Worm (Caenorhabditis elegans) whole organism, L1 larva: ENCODE results near the gene B0462.5.
"Not testable (repeated sequence)": the region's sequence is repeated elsewhere in the genome, so short reads cannot be mapped to it uniquely, and the experiment has no call there.

Experiments
- C16A3.4 ChIP-seq: fragments of 150-350 bp; optimal IDR thresholded peaks from 2 replicates; lab custom pipeline; 2014; ENCODE audit warnings: missing biosample characterization, missing genetic modification characterization
- F16B12.6 ChIP-seq: fragments of 150-350 bp; optimal IDR thresholded peaks from 2 replicates; lab custom pipeline; 2014; ENCODE audit warnings: missing biosample characterization, missing genetic modification characterization
- Y116A8C.19 ChIP-seq: sonication (generic microtip); optimal IDR thresholded peaks from 2 replicates; lab custom pipeline; 2016; ENCODE audit warnings: missing compliant biosample characterization, missing genetic modification characterization, borderline replicate concordance
- alr-1 ChIP-seq: fragments of 200-800 bp; sonication (Bioruptor generic); optimal IDR thresholded peaks from 2 replicates; lab custom pipeline; 2018; ENCODE audit warnings: borderline replicate concordance, mild to moderate bottlenecking, missing genetic modification characterization, missing compliant biosample characterization
- ama-1 ChIP-seq: fragments of 150-350 bp; optimal IDR thresholded peaks from 2 replicates; lab custom pipeline; 2014
- ceh-63 ChIP-seq: fragments of 200-800 bp; sonication (Bioruptor generic); optimal IDR thresholded peaks from 2 replicates; lab custom pipeline; 2018; ENCODE audit warnings: mild to moderate bottlenecking, missing genetic modification characterization, missing compliant biosample characterization
- ceh-88 ChIP-seq: fragments of 200-800 bp; sonication (Bioruptor generic); IDR thresholded peaks from 2 replicates; pipeline ENCODE4 v1.3.6; 2022; ENCODE audit warnings: missing genetic modification characterization, missing compliant biosample characterization
- ceh-90 ChIP-seq: sonication (generic microtip); optimal IDR thresholded peaks from 2 replicates; lab custom pipeline; 2016; ENCODE audit warnings: missing genetic modification characterization, missing compliant biosample characterization
- dsc-1 ChIP-seq: sonication (generic microtip); optimal IDR thresholded peaks from 2 replicates; lab custom pipeline; 2016; ENCODE audit warnings: mild to moderate bottlenecking, missing genetic modification characterization, missing compliant biosample characterization
- efl-1 ChIP-seq, 4 experiments: fragments of 150-350 bp; optimal IDR thresholded peaks in 3 of 4; peaks in 1 of 4; 1 replicate in 1 of 4; 2 replicates in 3 of 4; lab custom pipeline; 2014; ENCODE audit warnings: missing biosample characterization in 2 of 4, missing genetic modification characterization in 2 of 4, missing genetic modification reagents in 2 of 4
- efl-3 ChIP-seq: fragments of 200-800 bp; sonication (Bioruptor generic); optimal IDR thresholded peaks from 2 replicates; lab custom pipeline; 2018; ENCODE audit warnings: mild to moderate bottlenecking, missing genetic modification characterization, missing compliant biosample characterization
- elt-2 ChIP-seq: sonication (generic microtip); optimal IDR thresholded peaks from 2 replicates; lab custom pipeline; 2016; ENCODE audit warnings: missing genetic modification characterization, mild to moderate bottlenecking, inconsistent platforms, missing compliant biosample characterization, missing genetic modification reagents
- ets-5 ChIP-seq: fragments of 200-800 bp; sonication (Bioruptor generic); IDR thresholded peaks from 2 replicates; pipeline ENCODE4 v1.3.6; 2022; ENCODE audit warnings: missing genetic modification characterization, missing compliant biosample characterization
- fkh-4 ChIP-seq: sonication (generic microtip); optimal IDR thresholded peaks from 2 replicates; lab custom pipeline; 2016; ENCODE audit warnings: missing compliant biosample characterization, missing genetic modification characterization, borderline replicate concordance
- fkh-8 ChIP-seq: sonication (generic microtip); optimal IDR thresholded peaks from 2 replicates; lab custom pipeline; 2016; ENCODE audit warnings: mild to moderate bottlenecking, missing genetic modification characterization, missing compliant biosample characterization
- hlh-4 ChIP-seq: sonication (generic microtip); optimal IDR thresholded peaks from 2 replicates; lab custom pipeline; 2016; ENCODE audit warnings: mild to moderate bottlenecking, missing genetic modification characterization, missing compliant biosample characterization
- irx-1 ChIP-seq: sonication (generic microtip); optimal IDR thresholded peaks from 2 replicates; lab custom pipeline; 2016; ENCODE audit warnings: missing genetic modification characterization, missing compliant biosample characterization
- jun-1 ChIP-seq: fragments of 150-350 bp; optimal IDR thresholded peaks from 2 replicates; lab custom pipeline; 2014; ENCODE audit warnings: missing biosample characterization, missing genetic modification reagents, missing genetic modification characterization
- lin-35 ChIP-seq, 2 experiments: fragments of 150-350 bp; optimal IDR thresholded peaks; 2 replicates each; lab custom pipeline; 2014; ENCODE audit warnings: missing biosample characterization in 2 of 2, missing genetic modification characterization in 2 of 2, missing genetic modification reagents in 2 of 2
- lsy-2 ChIP-seq, 2 experiments: fragments of 150-350 bp; optimal IDR thresholded peaks; 2 replicates each; lab custom pipeline; 2014; ENCODE audit warnings: missing biosample characterization in 2 of 2, missing genetic modification characterization in 2 of 2
- mef-2 ChIP-seq: fragments of 150-350 bp; optimal IDR thresholded peaks from 2 replicates; lab custom pipeline; 2014; ENCODE audit warnings: missing biosample characterization, missing genetic modification characterization
- nhr-11 ChIP-seq: fragments of 150-350 bp; optimal IDR thresholded peaks from 2 replicates; lab custom pipeline; 2014; ENCODE audit warnings: missing biosample characterization, missing genetic modification characterization
- nhr-90 ChIP-seq: sonication (generic microtip); optimal IDR thresholded peaks from 2 replicates; lab custom pipeline; 2016; ENCODE audit warnings: mild to moderate bottlenecking, missing genetic modification characterization, missing compliant biosample characterization; ENCODE audit not compliant: poor library complexity
- pag-3 ChIP-seq: sonication (generic microtip); optimal IDR thresholded peaks from 2 replicates; lab custom pipeline; 2017; ENCODE audit warnings: missing genetic modification characterization, mild to moderate bottlenecking, missing compliant biosample characterization, antibody characterized with exemption, borderline replicate concordance; ENCODE audit not compliant: insufficient read depth
- pax-3 ChIP-seq: fragments of 200-800 bp; sonication (Bioruptor generic); optimal IDR thresholded peaks from 2 replicates; lab custom pipeline; 2018; ENCODE audit warnings: mild to moderate bottlenecking, missing genetic modification characterization, moderate library complexity, missing compliant biosample characterization
- pqm-1 ChIP-seq: sonication (generic microtip); optimal IDR thresholded peaks from 3 replicates; lab custom pipeline; 2017; ENCODE audit warnings: missing biosample characterization, missing genetic modification characterization
- skn-1 ChIP-seq: fragments of 150-350 bp; optimal IDR thresholded peaks from 2 replicates; lab custom pipeline; 2014; ENCODE audit warnings: missing biosample characterization, missing genetic modification characterization
- sptf-1 ChIP-seq: fragments of 150-350 bp; optimal IDR thresholded peaks from 2 replicates; lab custom pipeline; 2014; ENCODE audit warnings: missing biosample characterization, missing genetic modification characterization
- swsn-7 ChIP-seq: sonication (generic microtip); optimal IDR thresholded peaks from 2 replicates; lab custom pipeline; 2016; ENCODE audit warnings: missing genetic modification characterization, missing compliant biosample characterization
- tbx-2 ChIP-seq: sonication (generic microtip); optimal IDR thresholded peaks from 2 replicates; lab custom pipeline; 2016; ENCODE audit warnings: missing genetic modification characterization, missing compliant biosample characterization
- vab-15 ChIP-seq: sonication (generic microtip); optimal IDR thresholded peaks from 2 replicates; lab custom pipeline; 2017; ENCODE audit warnings: missing genotype, mild to moderate bottlenecking, missing genetic modification characterization, missing compliant biosample characterization

B0462.5 gene

DNA sequence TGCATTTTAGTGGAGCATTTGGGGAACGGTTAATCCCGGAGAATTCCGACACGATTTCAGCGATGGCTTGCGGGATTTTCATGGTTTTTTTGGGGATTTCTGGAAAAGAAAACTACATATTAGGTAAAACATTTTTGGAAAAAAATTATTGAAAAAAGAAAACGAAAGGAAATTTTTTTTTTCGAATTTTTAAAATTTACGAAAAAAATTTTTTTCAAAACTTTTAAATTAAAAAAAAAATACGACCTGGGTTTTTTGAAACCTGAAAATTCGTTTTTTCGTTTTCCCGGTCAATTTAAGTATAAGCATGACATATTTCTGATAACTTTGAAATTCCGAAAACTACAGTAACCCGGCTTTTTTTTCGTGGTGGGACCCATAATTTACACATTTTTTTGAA, 16.7 kb upstream of the B0462.5 start, which contains the start of gene C08E8.10:
Gene C08E8.10 (minus strand): TSS at position 101 of the 400 bp plus-strand sequence.
- no peak for TF ChIP-seq swsn-7 (tag; lab: Kevin White, UChicago)
- no peak for TF ChIP-seq ama-1 (lab: Kevin White, UChicago)
- no peak for TF ChIP-seq jun-1
- no peak for TF ChIP-seq F16B12.6
- TF ChIP-seq nhr-90: no peak
- no peak for TF ChIP-seq ceh-90 (tag; lab: Kevin White, UChicago)
- no peak for TF ChIP-seq Y116A8C.19 (tag; lab: Kevin White, UChicago)
- no peak for TF ChIP-seq pax-3
- TF ChIP-seq, all 84 proteins: peak for 0

DNA sequence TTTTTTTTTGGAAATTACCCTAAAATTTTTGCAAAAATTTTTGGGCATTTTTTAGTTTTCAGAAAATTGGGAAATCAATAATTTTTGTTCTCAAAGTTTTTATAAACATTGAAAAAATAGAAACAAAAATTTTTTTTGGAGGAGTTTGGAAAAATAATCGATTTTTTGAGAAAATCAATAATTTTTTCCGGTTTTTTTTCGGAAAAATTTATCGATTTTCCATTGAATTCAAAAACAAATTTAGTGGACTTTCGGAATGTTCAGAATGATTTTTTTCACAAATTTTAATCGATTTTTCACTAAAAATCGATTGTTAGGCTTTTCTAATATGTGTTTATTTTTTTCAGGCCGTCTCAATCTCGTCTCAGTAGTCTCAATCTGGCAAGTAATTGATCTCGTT, 14.5 kb upstream of the B0462.5 start:
- TF ChIP-seq lsy-2 (tag; optimal IDR thresholded peaks at IDR 0.05; lab: Kevin White, UChicago) (no peak), efl-1 (optimal IDR thresholded peaks at IDR 0.05; lab: Kevin White, UChicago) (no peak), efl-1 (GFP tag; optimal IDR thresholded peaks at IDR 0.05 in 1 of 2; lab: Kevin White, UChicago) (no peak), hlh-4 (no peak), pqm-1 (tag; lab: Kevin White, UChicago) (no peak), fkh-8 (tag; lab: Kevin White, UChicago) (no peak), vab-15 (tag; lab: Kevin White, UChicago) (no peak), efl-3 (GFP tag; lab: Kevin White, UChicago) (no peak), tbx-2 (tag; lab: Kevin White, UChicago) (no peak), ceh-88 (GFP tag; lab: Robert Waterston, UW) (no peak), ceh-63 (GFP tag; lab: Kevin White, UChicago) (no peak), fkh-4 (tag; lab: Kevin White, UChicago) (no peak)

DNA sequence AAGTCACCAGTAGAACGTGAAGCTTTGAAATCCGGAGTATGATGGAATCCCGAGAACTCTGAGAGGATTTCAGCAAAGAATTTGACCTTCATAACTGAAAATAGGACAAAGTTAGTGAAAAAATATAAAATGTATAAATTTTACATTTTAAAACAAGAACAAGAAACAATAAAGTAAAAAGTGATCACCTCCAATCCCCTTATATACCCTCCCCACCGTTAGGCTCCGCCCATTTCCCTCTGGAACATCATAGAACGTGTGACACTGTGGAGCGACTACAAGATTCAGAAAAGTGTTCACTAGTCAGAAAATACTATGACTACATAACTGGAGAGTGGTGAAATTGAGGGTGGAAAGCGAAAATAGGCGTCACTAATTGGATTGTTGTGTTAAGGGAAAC, 8.0 kb upstream of the B0462.5 start, which contains the start of gene B0462.4:
Gene B0462.4 (minus strand): TSS at position 101 of the 400 bp plus-strand sequence.
- no peak for TF ChIP-seq skn-1
- TF ChIP-seq efl-1 (optimal IDR thresholded peaks at IDR 0.05; lab: Kevin White, UChicago): no peak
- TF ChIP-seq efl-1 (GFP tag; optimal IDR thresholded peaks at IDR 0.05 in 1 of 2; lab: Kevin White, UChicago): peak in 1 of 2 experiments; percentile 38

DNA sequence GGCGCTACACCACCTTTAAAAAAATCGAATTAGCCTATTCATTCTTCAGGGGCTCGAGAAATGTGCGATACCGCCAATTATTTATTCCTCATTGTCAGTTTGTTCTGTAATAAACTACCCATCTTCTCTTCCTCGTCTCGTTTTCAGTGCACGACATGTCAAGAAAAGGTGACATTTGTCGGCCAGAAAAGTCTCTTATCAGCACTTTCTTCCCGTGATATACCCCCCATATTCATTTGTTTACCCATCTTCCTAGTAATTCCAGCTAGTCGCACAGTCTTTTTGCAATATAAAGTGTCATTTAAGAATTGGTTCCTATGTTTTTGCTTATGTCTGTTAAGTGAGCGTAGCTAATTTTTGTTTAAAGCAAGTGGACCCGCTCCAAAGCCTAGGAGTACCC, 1.4 kb upstream of the B0462.5 start:
- TF ChIP-seq lin-35 (GFP tag; optimal IDR thresholded peaks at IDR 0.05; lab: Kevin White, UChicago) (peak in 1 of 2 experiments; percentile 22), nhr-11 (no peak), sptf-1 (tag; lab: Kevin White, UChicago) (no peak), pqm-1 (tag; lab: Kevin White, UChicago) (peak; percentile 39), elt-2 (tag; lab: Kevin White, UChicago) (peak; percentile 80), efl-1 (optimal IDR thresholded peaks at IDR 0.05; lab: Kevin White, UChicago) (no peak), efl-1 (GFP tag; optimal IDR thresholded peaks at IDR 0.05 in 1 of 2; lab: Kevin White, UChicago) (peak in 1 of 2 experiments; percentile 60), pag-3 (tag; lab: Kevin White, UChicago) (no peak), skn-1 (no peak)

DNA sequence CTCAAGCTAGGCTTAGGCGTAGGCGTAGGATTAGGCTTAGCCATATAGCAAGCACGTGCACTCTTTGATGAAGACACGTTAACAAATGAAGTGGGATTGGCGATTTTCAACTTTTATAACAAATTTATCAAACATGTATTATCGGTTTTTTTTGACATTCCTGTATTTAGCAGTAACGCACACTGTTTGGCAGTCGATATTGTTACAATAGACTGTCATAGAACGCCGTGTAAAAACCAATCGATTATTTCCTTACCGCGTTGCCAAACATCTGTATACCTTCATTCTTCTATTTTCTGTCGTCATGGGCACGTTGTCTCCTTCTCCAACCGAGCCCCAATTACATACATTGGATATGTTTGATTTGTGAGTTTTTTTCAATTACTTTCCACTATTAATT, 4.8 kb downstream of the B0462.5 start, which contains the start of gene fbxb-119:
Gene fbxb-119 (plus strand): TSS at position 301 of the 400 bp plus-strand sequence.
- TF ChIP-seq irx-1 (tag; lab: Kevin White, UChicago): no peak

DNA sequence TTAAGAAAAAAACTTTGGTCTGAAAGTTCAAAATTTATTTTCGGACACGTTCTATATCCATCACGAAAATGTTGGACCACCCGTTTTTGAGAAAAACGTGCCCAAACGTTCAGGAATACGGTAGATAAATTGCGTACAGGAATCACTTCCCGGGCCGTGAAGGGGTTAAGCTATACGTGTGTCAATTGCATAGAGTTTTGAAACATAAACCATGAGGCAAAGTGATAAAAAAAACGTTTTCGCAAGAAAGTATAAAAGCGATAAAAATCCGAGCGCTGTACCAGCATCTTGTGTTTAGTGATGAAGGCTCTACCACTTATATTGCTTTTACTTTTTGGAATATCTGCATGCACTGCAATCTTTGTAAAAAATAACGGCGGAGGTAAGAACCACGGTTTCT, 20.7 kb downstream of the B0462.5 start, which contains the start of gene Y51A2A.6:
Gene Y51A2A.6 (plus strand): TSS at position 301 of the 400 bp plus-strand sequence.
- not testable (repeated sequence) for TF ChIP-seq C16A3.4 (tag; lab: Kevin White, UChicago); alr-1 (tag; lab: Kevin White, UChicago); mef-2

DNA sequence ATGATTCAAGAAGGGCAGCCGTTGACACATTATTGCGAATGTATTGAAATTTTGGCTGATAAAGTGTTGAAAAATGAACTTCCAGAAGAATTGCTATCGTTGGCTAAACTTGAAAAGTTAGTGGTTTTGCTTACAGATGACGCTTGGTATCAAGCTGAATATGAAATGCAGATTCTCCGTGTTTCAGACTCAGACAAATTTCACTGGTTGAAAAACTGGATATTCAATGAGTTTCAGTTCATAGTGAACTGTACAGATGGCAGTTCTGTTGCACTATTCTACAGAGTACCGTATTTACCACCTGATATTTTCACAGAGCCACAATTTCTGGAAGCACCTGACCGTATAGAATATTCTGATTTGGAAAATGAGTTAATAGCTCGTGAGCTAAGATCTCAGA, 23.8 kb downstream of the B0462.5 start:
- TF ChIP-seq F16B12.6 (no peak), ets-5 (GFP tag; lab: Robert Waterston, UW) (no peak), Y116A8C.19 (tag; lab: Kevin White, UChicago) (no peak), dsc-1 (tag; lab: Kevin White, UChicago) (no peak)
